Worm (Caenorhabditis elegans) whole organism, early embryonic: Measurements from ENCODE around the gene C44B7.7.

Experiments used
- B0310.2 ChIP-seq: sonication (generic microtip); optimal IDR thresholded peaks from 2 replicates; lab custom pipeline; 2016; ENCODE audit warnings: mild to moderate bottlenecking, missing genetic modification characterization, missing compliant biosample characterization
- F13C5.2 ChIP-seq: sonication (generic microtip); optimal IDR thresholded peaks from 2 replicates; lab custom pipeline; 2017; ENCODE audit warnings: mild to moderate bottlenecking, missing genetic modification characterization, inconsistent platforms, missing compliant biosample characterization
- aly-1 ChIP-seq: sonication (generic microtip); optimal IDR thresholded peaks from 2 replicates; lab custom pipeline; 2016; ENCODE audit warnings: missing genetic modification characterization, missing compliant biosample characterization
- ama-1 ChIP-seq: fragments of 150-350 bp; optimal IDR thresholded peaks from 2 replicates; lab custom pipeline; 2014
- ceh-13 ChIP-seq: fragments of 200-800 bp; sonication (Bioruptor generic); optimal IDR thresholded peaks from 2 replicates; lab custom pipeline; 2018; ENCODE audit warnings: mild to moderate bottlenecking, missing genetic modification characterization, missing compliant biosample characterization
- ceh-36 ChIP-seq: sonication (generic microtip); optimal IDR thresholded peaks from 2 replicates; lab custom pipeline; 2016; ENCODE audit warnings: missing genetic modification characterization, inconsistent platforms, missing compliant biosample characterization
- ets-7 ChIP-seq: sonication (generic microtip); optimal IDR thresholded peaks from 2 replicates; lab custom pipeline; 2016; ENCODE audit warnings: missing genotype, missing genetic modification characterization, missing compliant biosample characterization
- flt-1 ChIP-seq: fragments of 200-800 bp; sonication (Bioruptor generic); IDR thresholded peaks from 2 replicates; pipeline ENCODE4 v1.3.6; 2022; ENCODE audit warnings: missing genetic modification characterization, missing compliant biosample characterization
- hmbx-1 ChIP-seq: sonication (generic microtip); optimal IDR thresholded peaks from 2 replicates; lab custom pipeline; 2016; ENCODE audit warnings: mild to moderate bottlenecking, missing genetic modification characterization, missing compliant biosample characterization
- hmg-4 ChIP-seq: fragments of 200-800 bp; sonication (Bioruptor generic); optimal IDR thresholded peaks from 2 replicates; lab custom pipeline; 2018; ENCODE audit warnings: mild to moderate bottlenecking, missing genetic modification characterization, missing compliant biosample characterization
- hnd-1 ChIP-seq: sonication (generic microtip); optimal IDR thresholded peaks from 2 replicates; lab custom pipeline; 2016; ENCODE audit warnings: missing genetic modification characterization, missing compliant biosample characterization
- pes-1 ChIP-seq: fragments of 200-800 bp; sonication (Bioruptor generic); IDR thresholded peaks from 2 replicates; pipeline ENCODE4 v1.3.6; 2022; ENCODE audit warnings: missing genetic modification reagents, missing genetic modification characterization, missing compliant biosample characterization
- scrt-1 ChIP-seq: fragments of 200-800 bp; sonication (Bioruptor generic); IDR thresholded peaks from 2 replicates; pipeline ENCODE4 v1.3.6; 2022; ENCODE audit warnings: missing genetic modification characterization, missing compliant biosample characterization
- sea-1 ChIP-seq: fragments of 200-800 bp; sonication (Bioruptor generic); conservative IDR thresholded peaks from 2 replicates; pipeline ENCODE4 v1.3.6; 2022; ENCODE audit warnings: missing genetic modification characterization, missing compliant biosample characterization
- tbx-11 ChIP-seq: fragments of 200-800 bp; sonication (Bioruptor generic); IDR thresholded peaks from 2 replicates; pipeline ENCODE4 v1.3.6; 2022; ENCODE audit warnings: missing genetic modification characterization, missing compliant biosample characterization
- tbx-37 ChIP-seq: fragments of 200-800 bp; sonication (Bioruptor generic); conservative IDR thresholded peaks from 2 replicates; pipeline ENCODE4 v1.3.6; 2022; ENCODE audit warnings: missing genetic modification reagents, missing genetic modification characterization, missing compliant biosample characterization
- tra-4 ChIP-seq: sonication (generic microtip); optimal IDR thresholded peaks from 2 replicates; lab custom pipeline; 2017; ENCODE audit warnings: missing genetic modification characterization, missing compliant biosample characterization

Gene C44B7.7

ce11 chrII:6880067-6880466, at the start of gene C44B7.7:
TSS of gene C44B7.7 (minus strand) at chrII:6880167.
- TF ChIP-seq ets-7 (no peak), hmbx-1 (tag; lab: Kevin White, UChicago) (no peak), ceh-36 (tag; lab: Kevin White, UChicago) (no peak), tra-4 (tag; lab: Kevin White, UChicago) (no peak), tbx-37 (no peak), sea-1 (GFP tag; lab: Robert Waterston, UW) (no peak), aly-1 (tag; lab: Kevin White, UChicago) (no peak), pes-1 (no peak)

ce11 chrII:6928416-6928815, 48.4 kb upstream of the C44B7.7 start, which contains the start of gene flcn-1:
TSS of gene flcn-1 (plus strand) at chrII:6928763.
- TF ChIP-seq aly-1 (tag; lab: Kevin White, UChicago): no peak
- TF ChIP-seq tbx-37: no peak
- no peak for TF ChIP-seq ceh-36 (tag; lab: Kevin White, UChicago)
- no peak for TF ChIP-seq ets-7
- no peak for TF ChIP-seq tra-4 (tag; lab: Kevin White, UChicago)
- TF ChIP-seq pes-1: no peak
- TF ChIP-seq hmbx-1 (tag; lab: Kevin White, UChicago): no peak
- TF ChIP-seq F13C5.2 (tag; lab: Kevin White, UChicago): no peak
- no peak for TF ChIP-seq sea-1 (GFP tag; lab: Robert Waterston, UW)
- no peak for TF ChIP-seq ceh-13 (GFP tag; lab: Kevin White, UChicago)
- TF ChIP-seq hnd-1 (tag; lab: Kevin White, UChicago): no peak
- no peak for TF ChIP-seq ama-1 (lab: Kevin White, UChicago)
- TF ChIP-seq scrt-1 (GFP tag; lab: Robert Waterston, UW): no peak
- no peak for TF ChIP-seq flt-1 (GFP tag; lab: Robert Waterston, UW)
- no peak for TF ChIP-seq B0310.2

- no peak for TF ChIP-seq ceh-36 (tag; lab: Kevin White, UChicago)
- TF ChIP-seq flt-1 (GFP tag; lab: Robert Waterston, UW): no peak
- TF ChIP-seq pes-1: no peak
- no peak for TF ChIP-seq F13C5.2 (tag; lab: Kevin White, UChicago)
- TF ChIP-seq hmbx-1 (tag; lab: Kevin White, UChicago): no peak
- TF ChIP-seq ama-1 (lab: Kevin White, UChicago): no peak
- no peak for TF ChIP-seq aly-1 (tag; lab: Kevin White, UChicago)
Observed at ce11 chrII:6927603-6928002, 47.6 kb upstream of the C44B7.7 start, which contains the start of gene F22D3.4. TSS of gene F22D3.4 (minus strand) at chrII:6927603.

ce11 chrII:6927034-6927433, 47.1 kb upstream of the C44B7.7 start:
- no peak for TF ChIP-seq B0310.2
- TF ChIP-seq aly-1 (tag; lab: Kevin White, UChicago): no peak
- no peak for TF ChIP-seq tbx-37
- no peak for TF ChIP-seq tra-4 (tag; lab: Kevin White, UChicago)
- no peak for TF ChIP-seq ama-1 (lab: Kevin White, UChicago)
- no peak for TF ChIP-seq F13C5.2 (tag; lab: Kevin White, UChicago)
- no peak for TF ChIP-seq tbx-11 (GFP tag; lab: Robert Waterston, UW)
- TF ChIP-seq ets-7: no peak
- no peak for TF ChIP-seq scrt-1 (GFP tag; lab: Robert Waterston, UW)
- TF ChIP-seq pes-1: no peak

ce11 chrII:6926488-6926887, 46.5 kb upstream of the C44B7.7 start:
- TF ChIP-seq hmbx-1 (tag; lab: Kevin White, UChicago): no peak
- TF ChIP-seq ama-1 (lab: Kevin White, UChicago): no peak
- no peak for TF ChIP-seq F13C5.2 (tag; lab: Kevin White, UChicago)
- TF ChIP-seq hnd-1 (tag; lab: Kevin White, UChicago): no peak
- no peak for TF ChIP-seq ceh-36 (tag; lab: Kevin White, UChicago)
- TF ChIP-seq ets-7: no peak
- TF ChIP-seq flt-1 (GFP tag; lab: Robert Waterston, UW): no peak
- TF ChIP-seq scrt-1 (GFP tag; lab: Robert Waterston, UW): no peak
- no peak for TF ChIP-seq tra-4 (tag; lab: Kevin White, UChicago)
- no peak for TF ChIP-seq tbx-37
- TF ChIP-seq B0310.2: no peak
- TF ChIP-seq tbx-11 (GFP tag; lab: Robert Waterston, UW): no peak
- no peak for TF ChIP-seq ceh-13 (GFP tag; lab: Kevin White, UChicago)
- TF ChIP-seq sea-1 (GFP tag; lab: Robert Waterston, UW): no peak
- TF ChIP-seq pes-1: no peak
- no peak for TF ChIP-seq hmg-4 (GFP tag; lab: Kevin White, UChicago)
- TF ChIP-seq aly-1 (tag; lab: Kevin White, UChicago): no peak

- TF ChIP-seq hmbx-1 (tag; lab: Kevin White, UChicago) (no peak), hnd-1 (tag; lab: Kevin White, UChicago) (no peak), ets-7 (no peak), flt-1 (GFP tag; lab: Robert Waterston, UW) (no peak), tbx-37 (no peak), ceh-36 (tag; lab: Kevin White, UChicago) (no peak), ama-1 (lab: Kevin White, UChicago) (no peak), scrt-1 (GFP tag; lab: Robert Waterston, UW) (no peak), tra-4 (tag; lab: Kevin White, UChicago) (no peak), tbx-11 (GFP tag; lab: Robert Waterston, UW) (no peak), B0310.2 (no peak)
Observed at ce11 chrII:6926054-6926453, 46.1 kb upstream of the C44B7.7 start.

- no peak for TF ChIP-seq tbx-37
- TF ChIP-seq ceh-36 (tag; lab: Kevin White, UChicago): no peak
- no peak for TF ChIP-seq sea-1 (GFP tag; lab: Robert Waterston, UW)
- no peak for TF ChIP-seq ceh-13 (GFP tag; lab: Kevin White, UChicago)
- TF ChIP-seq hnd-1 (tag; lab: Kevin White, UChicago): no peak
- no peak for TF ChIP-seq flt-1 (GFP tag; lab: Robert Waterston, UW)
- TF ChIP-seq aly-1 (tag; lab: Kevin White, UChicago): no peak
- no peak for TF ChIP-seq ets-7
- TF ChIP-seq pes-1: no peak
- no peak for TF ChIP-seq hmbx-1 (tag; lab: Kevin White, UChicago)
- TF ChIP-seq scrt-1 (GFP tag; lab: Robert Waterston, UW): no peak
- TF ChIP-seq hmg-4 (GFP tag; lab: Kevin White, UChicago): no peak
- no peak for TF ChIP-seq tbx-11 (GFP tag; lab: Robert Waterston, UW)
- no peak for TF ChIP-seq ama-1 (lab: Kevin White, UChicago)
- no peak for TF ChIP-seq B0310.2
- no peak for TF ChIP-seq tra-4 (tag; lab: Kevin White, UChicago)
- no peak for TF ChIP-seq F13C5.2 (tag; lab: Kevin White, UChicago)
Observed at ce11 chrII:6923792-6924191, 43.8 kb upstream of the C44B7.7 start.
